Worm (Caenorhabditis elegans): Measurements from ENCODE around the gene grp-1.

ce11 chrIII:8121923-8122322 lies 36.4 kb downstream of the grp-1 start:
- TF ChIP-seq nhr-11 (tag; optimal IDR thresholded peaks at IDR 0.05) (peak; percentile 6), ceh-20 (GFP tag; IDR thresholded peaks at IDR 0.05) (no peak), snpc-4 (tag; optimal IDR thresholded peaks at IDR 0.05) (no peak), lin-39 (tag; optimal IDR thresholded peaks at IDR 0.05) (no peak), ceh-44 (GFP tag; IDR thresholded peaks at IDR 0.05) (no peak), dve-1 (tag; optimal IDR thresholded peaks at IDR 0.05; ENCODE audit: insufficient read depth) (no peak), pha-4 (GFP tag; IDR thresholded peaks at IDR 0.05) (no peak), pha-4 (tag; optimal IDR thresholded peaks at IDR 0.05) (no peak), hlh-30 (tag; optimal IDR thresholded peaks at IDR 0.05; ENCODE audit: insufficient read depth) (no peak), lsy-2 (tag; optimal IDR thresholded peaks at IDR 0.05) (peak in 1 of 2 experiments; percentile 36), F26F4.8 (GFP tag; conservative IDR thresholded peaks at IDR 0.05) (no peak), ama-1 (optimal IDR thresholded peaks at IDR 0.05) (no peak), ces-1 (GFP tag; optimal IDR thresholded peaks at IDR 0.05) (no peak), egl-27 (tag; optimal IDR thresholded peaks at IDR 0.05) (no peak), unc-39 (tag; optimal IDR thresholded peaks at IDR 0.05) (no peak)

All from whole organism, L4 larva.